Fruit fly (Drosophila melanogaster) whole organism, embryonic: Measurements from ENCODE around the gene Osi12.

Source experiments
- ATbp ChIP-seq: fragments of 200-800 bp; sonication (Bioruptor generic); optimal IDR thresholded peaks from 2 replicates; lab custom pipeline; 2017; ENCODE audit warnings: missing biosample characterization, mild to moderate bottlenecking, missing genetic modification characterization, missing genetic modification reagents
- Bdp1 ChIP-seq: fragments of 200-800 bp; sonication (Bioruptor generic); optimal IDR thresholded peaks from 3 replicates; lab custom pipeline; 2016; ENCODE audit warnings: missing biosample characterization, missing genetic modification characterization
- Blimp-1 ChIP-seq: fragments of 200-800 bp; sonication (Bioruptor generic); optimal IDR thresholded peaks from 3 replicates; lab custom pipeline; 2018; ENCODE audit warnings: missing biosample characterization, missing genetic modification characterization, mild to moderate bottlenecking, moderate library complexity, missing genetic modification reagents
- CG10267 ChIP-seq: fragments of 200-800 bp; sonication (Bioruptor generic); optimal IDR thresholded peaks from 2 replicates; lab custom pipeline; 2018; ENCODE audit warnings: missing biosample characterization, mild to moderate bottlenecking, missing genetic modification characterization, moderate library complexity
- CG10565 ChIP-seq: fragments of 200-800 bp; sonication (Bioruptor generic); optimal IDR thresholded peaks from 3 replicates; lab custom pipeline; 2016; ENCODE audit warnings: missing biosample characterization, mild to moderate bottlenecking, missing genetic modification characterization
- CG11085 ChIP-seq: fragments of 200-800 bp; sonication (Bioruptor generic); IDR thresholded peaks from 2 replicates; pipeline ENCODE4 v1.3.6; 2022; ENCODE audit warnings: missing biosample characterization, missing genetic modification characterization
- CG11504 ChIP-seq: fragments of 200-800 bp; sonication (Bioruptor generic); optimal IDR thresholded peaks from 3 replicates; lab custom pipeline; 2019; ENCODE audit warnings: missing biosample characterization, mild to moderate bottlenecking, missing genetic modification characterization, moderate library complexity
- CG11695 ChIP-seq: fragments of 200-800 bp; sonication (Bioruptor generic); IDR thresholded peaks from 3 replicates; pipeline ENCODE4 v1.3.6; 2022; ENCODE audit warnings: missing biosample characterization, missing genetic modification characterization
- CG13775 ChIP-seq: fragments of 200-800 bp; sonication (Bioruptor generic); optimal IDR thresholded peaks from 3 replicates; lab custom pipeline; 2017; ENCODE audit warnings: missing biosample characterization, mild to moderate bottlenecking, missing genetic modification characterization
- CG14667 ChIP-seq: fragments of 200-800 bp; sonication (Bioruptor generic); IDR thresholded peaks from 2 replicates; pipeline ENCODE4 v1.3.6; 2022; ENCODE audit warnings: missing biosample characterization, missing genetic modification characterization
- CG16863 ChIP-seq: fragments of 200-800 bp; sonication (Bioruptor generic); optimal IDR thresholded peaks from 3 replicates; lab custom pipeline; 2016; ENCODE audit warnings: missing biosample characterization, missing genetic modification characterization
- CG17186 ChIP-seq: fragments of 200-800 bp; sonication (Bioruptor generic); optimal IDR thresholded peaks from 3 replicates; lab custom pipeline; 2017; ENCODE audit warnings: missing biosample characterization, missing genetic modification reagents, missing genetic modification characterization
- CG17359 ChIP-seq: fragments of 200-800 bp; sonication (Bioruptor generic); optimal IDR thresholded peaks from 3 replicates; lab custom pipeline; 2018; ENCODE audit warnings: missing biosample characterization, mild to moderate bottlenecking, missing genetic modification characterization, moderate library complexity
- CG1792 ChIP-seq: fragments of 200-800 bp; sonication (Bioruptor generic); optimal IDR thresholded peaks from 2 replicates; lab custom pipeline; 2016; ENCODE audit warnings: missing biosample characterization, missing genetic modification characterization
- CG32767 ChIP-seq: fragments of 200-800 bp; sonication (Bioruptor generic); IDR thresholded peaks from 2 replicates; pipeline ENCODE4 v1.3.6; 2022; ENCODE audit warnings: missing biosample characterization, missing genetic modification characterization
- CG5245 ChIP-seq: fragments of 200-800 bp; sonication (Bioruptor generic); optimal IDR thresholded peaks from 3 replicates; lab custom pipeline; 2016; ENCODE audit warnings: missing biosample characterization, missing genetic modification characterization
- CG6791 ChIP-seq: fragments of 200-800 bp; sonication (Bioruptor generic); IDR thresholded peaks from 3 replicates; pipeline ENCODE4 v1.3.6; 2022; ENCODE audit warnings: missing biosample characterization, missing genetic modification characterization; ENCODE audit not compliant: partially characterized antibody
- CG9817 ChIP-seq: fragments of 200-800 bp; sonication (Bioruptor generic); optimal IDR thresholded peaks from 2 replicates; lab custom pipeline; 2018; ENCODE audit warnings: missing biosample characterization, mild to moderate bottlenecking, missing genetic modification characterization, moderate library complexity
- Gsc ChIP-seq: fragments of 200-800 bp; sonication (Bioruptor generic); IDR thresholded peaks from 2 replicates; pipeline ENCODE4 v1.3.6; 2022; ENCODE audit warnings: missing biosample characterization, missing genetic modification characterization
- H2.0 ChIP-seq: fragments of 200-800 bp; sonication (Bioruptor generic); IDR thresholded peaks from 2 replicates; pipeline ENCODE4 v1.3.6; 2022; ENCODE audit warnings: missing biosample characterization, missing genetic modification characterization
- Kr ChIP-seq: fragments of 200-800 bp; sonication (Bioruptor generic); optimal IDR thresholded peaks from 2 replicates; lab custom pipeline; 2017; ENCODE audit warnings: missing biosample characterization, mild to moderate bottlenecking, missing genetic modification characterization
- Mrtf ChIP-seq: fragments of 200-800 bp; sonication (Bioruptor generic); IDR thresholded peaks from 3 replicates; pipeline ENCODE4 v1.3.6; 2022; ENCODE audit warnings: missing biosample characterization, missing genetic modification characterization
- Six4 ChIP-seq: fragments of 200-800 bp; sonication (Bioruptor generic); optimal IDR thresholded peaks from 2 replicates; lab custom pipeline; 2016; ENCODE audit warnings: missing biosample characterization, missing genetic modification characterization
- Sox102F ChIP-seq: fragments of 200-800 bp; sonication (Bioruptor generic); optimal IDR thresholded peaks from 2 replicates; lab custom pipeline; 2018; ENCODE audit warnings: missing biosample characterization, mild to moderate bottlenecking, missing genetic modification characterization, moderate library complexity
- Vsx1 ChIP-seq: fragments of 200-800 bp; sonication (Bioruptor generic); optimal IDR thresholded peaks from 2 replicates; lab custom pipeline; 2017; ENCODE audit warnings: missing biosample characterization, mild to moderate bottlenecking, missing genetic modification characterization, missing genetic modification reagents
- abd-A ChIP-seq: fragments of 200-800 bp; sonication (Bioruptor generic); optimal IDR thresholded peaks from 3 replicates; lab custom pipeline; 2019; ENCODE audit warnings: missing biosample characterization, mild to moderate bottlenecking, missing genetic modification characterization, moderate library complexity
- aop ChIP-seq: fragments of 200-800 bp; sonication (Bioruptor generic); IDR thresholded peaks from 2 replicates; pipeline ENCODE4 v1.3.6; 2022; ENCODE audit warnings: missing biosample characterization, missing genetic modification characterization
- cad ChIP-seq: fragments of >200 bp; optimal IDR thresholded peaks from 2 replicates; lab custom pipeline; 2017; ENCODE audit warnings: missing biosample characterization, missing genetic modification characterization
- cato ChIP-seq: fragments of 200-800 bp; sonication (Bioruptor generic); optimal IDR thresholded peaks from 2 replicates; lab custom pipeline; 2016; ENCODE audit warnings: missing biosample characterization, missing genetic modification characterization, borderline replicate concordance
- chinmo ChIP-seq: fragments of 200-800 bp; sonication (Bioruptor generic); IDR thresholded peaks from 4 replicates; pipeline ENCODE4 v1.3.6; 2022; ENCODE audit warnings: missing biosample characterization, missing genetic modification characterization; ENCODE audit not compliant: partially characterized antibody
- ci ChIP-seq: fragments of 200-800 bp; sonication (Bioruptor generic); IDR thresholded peaks from 3 replicates; pipeline ENCODE4 v1.3.6; 2022; ENCODE audit warnings: missing biosample characterization, missing genetic modification characterization
- kay ChIP-seq: fragments of 200-800 bp; sonication (Bioruptor generic); optimal IDR thresholded peaks from 2 replicates; lab custom pipeline; 2016; ENCODE audit warnings: missing biosample characterization, missing genetic modification characterization
- kni ChIP-seq: fragments of 200-800 bp; sonication (Bioruptor generic); optimal IDR thresholded peaks from 3 replicates; lab custom pipeline; 2017; ENCODE audit warnings: mild to moderate bottlenecking, missing biosample characterization, missing genetic modification reagents, missing genetic modification characterization
- lola ChIP-seq, 3 experiments: fragments of >200 bp in 2 of 3; fragments of 200-800 bp in 1 of 3; sonication (Bioruptor generic) in 1 of 3; optimal IDR thresholded peaks; 2 replicates each; lab custom pipeline; 2017 to 2019; ENCODE audit warnings: missing biosample characterization in 3 of 3, missing genetic modification characterization in 3 of 3, mild to moderate bottlenecking in 1 of 3, moderate library complexity in 1 of 3
- oc ChIP-seq: fragments of 200-800 bp; sonication (Bioruptor generic); optimal IDR thresholded peaks from 2 replicates; lab custom pipeline; 2018; ENCODE audit warnings: missing biosample characterization, mild to moderate bottlenecking, missing genetic modification characterization, moderate library complexity
- onecut ChIP-seq: fragments of 200-800 bp; sonication (Bioruptor generic); IDR thresholded peaks from 2 replicates; pipeline ENCODE4 v1.3.6; 2022; ENCODE audit warnings: missing biosample characterization, missing genetic modification characterization
- org-1 ChIP-seq: fragments of 200-800 bp; sonication (Bioruptor generic); optimal IDR thresholded peaks from 2 replicates; lab custom pipeline; 2017; ENCODE audit warnings: missing biosample characterization, missing genetic modification characterization
- p53 ChIP-seq: fragments of 200-800 bp; sonication (Bioruptor generic); optimal IDR thresholded peaks from 2 replicates; lab custom pipeline; 2016; ENCODE audit warnings: missing biosample characterization, missing genetic modification characterization
- pita ChIP-seq: fragments of 200-800 bp; sonication (Bioruptor generic); optimal IDR thresholded peaks from 2 replicates; lab custom pipeline; 2017; ENCODE audit warnings: missing biosample characterization, mild to moderate bottlenecking, missing genetic modification characterization
- sd ChIP-seq: fragments of 200-800 bp; sonication (Bioruptor generic); optimal IDR thresholded peaks from 3 replicates; lab custom pipeline; 2018; ENCODE audit warnings: missing biosample characterization, mild to moderate bottlenecking, missing genetic modification characterization, moderate library complexity
- sr ChIP-seq: fragments of 200-800 bp; sonication (Bioruptor generic); IDR thresholded peaks from 3 replicates; pipeline ENCODE4 v1.3.6; 2022; ENCODE audit warnings: missing biosample characterization, missing genetic modification characterization
- tna ChIP-seq: fragments of 200-800 bp; sonication (Bioruptor generic); IDR thresholded peaks from 2 replicates; pipeline ENCODE4 v1.3.6; 2022; ENCODE audit warnings: missing biosample characterization, missing genetic modification characterization; ENCODE audit not compliant: partially characterized antibody
- trh ChIP-seq: fragments of 200-800 bp; sonication (Bioruptor generic); optimal IDR thresholded peaks from 2 replicates; lab custom pipeline; 2016; ENCODE audit warnings: missing biosample characterization, missing genetic modification characterization

Osi12 gene

DNA sequence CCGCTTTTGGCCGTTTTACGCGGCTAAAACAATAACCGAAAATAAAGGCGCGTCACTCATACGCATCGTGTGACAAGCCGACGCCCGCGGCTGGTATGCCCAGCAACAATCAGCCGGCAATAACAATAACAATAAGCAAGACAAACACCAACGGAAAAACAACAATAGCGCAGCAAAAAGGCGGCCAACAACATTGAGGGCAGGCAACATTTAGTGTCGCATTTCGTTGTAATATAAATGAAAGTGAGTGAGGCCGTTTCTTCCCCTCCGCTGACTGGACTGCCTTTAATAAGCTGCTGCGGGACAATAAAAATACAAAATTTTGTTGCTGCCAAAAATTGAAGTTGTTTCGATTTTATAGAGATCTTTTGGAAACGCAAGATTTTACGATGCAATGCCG lies 18.8 kb downstream of the Osi12 start:
- TF ChIP-seq CG10267 (tag; lab: Kevin White, UChicago) = no peak
- TF ChIP-seq CG11695 (GFP tag; lab: Robert Waterston, UW) = no peak
- no peak for TF ChIP-seq trh
- TF ChIP-seq Vsx1 = no peak
- no peak for TF ChIP-seq oc (tag; lab: Kevin White, UChicago)
- TF ChIP-seq CG6791 = no peak
- no peak for TF ChIP-seq p53
- no peak for TF ChIP-seq CG17186 (GFP tag; lab: Kevin White, UChicago)
- no peak for TF ChIP-seq CG10565 (GFP tag; lab: Kevin White, UChicago)
- TF ChIP-seq Kr = no peak
- TF ChIP-seq CG14667 (GFP tag; lab: Robert Waterston, UW) = no peak
- no peak for TF ChIP-seq org-1 (GFP tag; lab: Kevin White, UChicago)
- TF ChIP-seq tna (GFP tag; lab: Robert Waterston, UW) = no peak
- no peak for TF ChIP-seq Bdp1 (GFP tag; lab: Kevin White, UChicago)
- no peak for TF ChIP-seq Mrtf (GFP tag; lab: Robert Waterston, UW)
- no peak for TF ChIP-seq kay
- TF ChIP-seq CG13775 (GFP tag; lab: Kevin White, UChicago) = no peak
- TF ChIP-seq ci = peak; percentile 47; the same call in 1 of the 3 replicates
- no peak for TF ChIP-seq CG9817 (tag; lab: Kevin White, UChicago)
- TF ChIP-seq chinmo (GFP tag; lab: Robert Waterston, UW) = 0 out of 4 replicates have a peak, but pooled peaks have one; percentile 49
- TF ChIP-seq Gsc (GFP tag; lab: Robert Waterston, UW) = no peak
- no peak for TF ChIP-seq cato
- TF ChIP-seq kni (GFP tag; lab: Kevin White, UChicago) = peak; percentile 46
- TF ChIP-seq H2.0 = no peak
- no peak for TF ChIP-seq Six4 (GFP tag; lab: Kevin White, UChicago)
- TF ChIP-seq pita (GFP tag; lab: Kevin White, UChicago) = no peak
- peak; percentile 53 for TF ChIP-seq CG11504 (tag; lab: Kevin White, UChicago)
- no peak for TF ChIP-seq CG5245 (GFP tag; lab: Kevin White, UChicago)
- no peak for TF ChIP-seq CG32767
- TF ChIP-seq Blimp-1 = peak; percentile 82
- no peak for TF ChIP-seq sr (GFP tag; lab: Robert Waterston, UW)
- TF ChIP-seq CG1792 (GFP tag; lab: Kevin White, UChicago) = no peak
- no peak for TF ChIP-seq ATbp (GFP tag; lab: Kevin White, UChicago)
- TF ChIP-seq aop = no peak
- TF ChIP-seq onecut (GFP tag; lab: Robert Waterston, UW) = no peak
- TF ChIP-seq cad (GFP tag; lab: Kevin White, UChicago) = no peak
- TF ChIP-seq abd-A (tag; lab: Kevin White, UChicago) = peak; percentile 16
- TF ChIP-seq sd (tag; lab: Kevin White, UChicago) = peak; percentile 72
- no peak for TF ChIP-seq lola (GFP tag; optimal IDR thresholded peaks at IDR 0.05; lab: Kevin White, UChicago)
- TF ChIP-seq CG16863 = no peak
- TF ChIP-seq CG11085 (GFP tag; lab: Robert Waterston, UW) = no peak
- TF ChIP-seq CG17359 (tag; lab: Kevin White, UChicago) = no peak
- peak; percentile 0 for TF ChIP-seq Sox102F
